Fruit fly (Drosophila melanogaster): ENCODE measurements around the gene CG18809.

Gene CG18809

dm6 chrX:19701611-19702010 is 42.5 kb downstream of the CG18809 start, which contains the start of gene Tcs4 (continued):
- peak; percentile 13 for TF ChIP-seq CG17359 (tag; optimal IDR thresholded peaks at IDR 0.05)
- no peak for TF ChIP-seq aop (GFP tag; IDR thresholded peaks at IDR 0.05)
- TF ChIP-seq Myb (GFP tag; optimal IDR thresholded peaks at IDR 0.05), result no peak
- TF ChIP-seq D19B (GFP tag; optimal IDR thresholded peaks at IDR 0.05), result no peak
- TF ChIP-seq trh (GFP tag; optimal IDR thresholded peaks at IDR 0.05), result no peak
- TF ChIP-seq bbx (GFP tag; IDR thresholded peaks at IDR 0.05; ENCODE audit: partially characterized antibody), result peak; percentile 60; the same call in 1 of the 2 replicates
- 0 out of 2 replicates have a peak, but pooled peaks have one; percentile 26 for TF ChIP-seq ato (GFP tag; IDR thresholded peaks at IDR 0.05; ENCODE audit: partially characterized antibody)
- no peak for TF ChIP-seq CG10147 (GFP tag; optimal IDR thresholded peaks at IDR 0.05)
- no peak for TF ChIP-seq hkb (optimal IDR thresholded peaks at IDR 0.05)
- no peak for TF ChIP-seq hkb (GFP tag; IDR thresholded peaks at IDR 0.05)
- no peak for TF ChIP-seq stc (GFP tag; IDR thresholded peaks at IDR 0.05)
- TF ChIP-seq dati (GFP tag; IDR thresholded peaks at IDR 0.05), result no peak
- no peak for TF ChIP-seq CG4282 (GFP tag; optimal IDR thresholded peaks at IDR 0.05)
- TF ChIP-seq sna (GFP tag; IDR thresholded peaks at IDR 0.05; ENCODE audit: partially characterized antibody), result peak; percentile 66; the same call in 1 of the 2 replicates
- no peak for TF ChIP-seq da (GFP tag; optimal IDR thresholded peaks at IDR 0.05)
- no peak for TF ChIP-seq fd96Cb (tag; optimal IDR thresholded peaks at IDR 0.05)
- TF ChIP-seq disco-r (GFP tag; optimal IDR thresholded peaks at IDR 0.05), result no peak
- no peak for TF ChIP-seq CG10321 (GFP tag; IDR thresholded peaks at IDR 0.05)
- TF ChIP-seq MTF-1 (GFP tag; optimal IDR thresholded peaks at IDR 0.05; ENCODE audit: borderline replicate concordance), result no peak
- peak; percentile 4 for TF ChIP-seq CG8290 (GFP tag; optimal IDR thresholded peaks at IDR 0.05)
- no peak for TF ChIP-seq CG8290 (tag; optimal IDR thresholded peaks at IDR 0.05)
- peak; percentile 77 for TF ChIP-seq CG13287 (GFP tag; IDR thresholded peaks at IDR 0.05; ENCODE audit: partially characterized antibody)
- TF ChIP-seq trem (tag; optimal IDR thresholded peaks at IDR 0.05), result peak; percentile 43
- no peak for TF ChIP-seq CG6689 (GFP tag; IDR thresholded peaks at IDR 0.05)
- TF ChIP-seq peb (GFP tag; IDR thresholded peaks at IDR 0.05), result no peak
- no peak for TF ChIP-seq CG2875 (GFP tag; optimal IDR thresholded peaks at IDR 0.05)
- no peak for TF ChIP-seq Bteb2 (GFP tag; optimal IDR thresholded peaks at IDR 0.05)
- TF ChIP-seq pros (GFP tag; optimal IDR thresholded peaks at IDR 0.05), result no peak
- no peak for TF ChIP-seq CG10366 (GFP tag; IDR thresholded peaks at IDR 0.05)
- peak in 1 of 3 experiments; percentile 46 for TF ChIP-seq lola (GFP tag; optimal IDR thresholded peaks at IDR 0.05)
- no peak for TF ChIP-seq salm (tag; optimal IDR thresholded peaks at IDR 0.05)
- TF ChIP-seq Optix (GFP tag; IDR thresholded peaks at IDR 0.05), result no peak
- TF ChIP-seq pnt (GFP tag; optimal IDR thresholded peaks at IDR 0.05), result no peak
- TF ChIP-seq jigr1 (GFP tag; IDR thresholded peaks at IDR 0.05), result no peak
- TF ChIP-seq ro (GFP tag; IDR thresholded peaks at IDR 0.05), result no peak
- TF ChIP-seq CG6791 (GFP tag; IDR thresholded peaks at IDR 0.05; ENCODE audit: partially characterized antibody), result peak; percentile 72; the same call in 2 of the 3 replicates
- TF ChIP-seq CG7271 (tag; optimal IDR thresholded peaks at IDR 0.05), result no peak
- TF ChIP-seq ssp (GFP tag; IDR thresholded peaks at IDR 0.05), result no peak
- no peak for TF ChIP-seq CG9215 (GFP tag; IDR thresholded peaks at IDR 0.05)
- TF ChIP-seq CG15514 (GFP tag; optimal IDR thresholded peaks at IDR 0.05), result peak; percentile 16
- no peak for TF ChIP-seq lab (GFP tag; optimal IDR thresholded peaks at IDR 0.05)
- no peak for TF ChIP-seq mirr (GFP tag; optimal IDR thresholded peaks at IDR 0.05)
- TF ChIP-seq gsb-n (tag; optimal IDR thresholded peaks at IDR 0.05), result no peak
- no peak for TF ChIP-seq BtbVII (GFP tag; optimal IDR thresholded peaks at IDR 0.05)
- TF ChIP-seq ase (GFP tag; IDR thresholded peaks at IDR 0.05), result no peak
- peak in 1 of 2 experiments; percentile 83 for TF ChIP-seq Pdp1 (GFP tag; optimal IDR thresholded peaks at IDR 0.05)
- no peak for TF ChIP-seq CG10959 (GFP tag; IDR thresholded peaks at IDR 0.05)
- TF ChIP-seq CG8478 (optimal IDR thresholded peaks at IDR 0.05), result no peak
- TF ChIP-seq phol (tag; optimal IDR thresholded peaks at IDR 0.05), result peak; percentile 60
- TF ChIP-seq corto (GFP tag; optimal IDR thresholded peaks at IDR 0.05), result no peak
- TF ChIP-seq pb (GFP tag; optimal IDR thresholded peaks at IDR 0.05), result no peak
- TF ChIP-seq croc (GFP tag; conservative IDR thresholded peaks at IDR 0.05), result no peak

Measured in whole organism, embryonic.